Worm (Caenorhabditis elegans): ENCODE results near the gene mxl-1.

ce11 chrV:11241580-11241979 is 3.1 kb upstream of the mxl-1 start, which contains the start of gene pgap-1:
- no peak for TF ChIP-seq ztf-4 (tag; optimal IDR thresholded peaks at IDR 0.05)
- TF ChIP-seq nhr-77 (tag; optimal IDR thresholded peaks at IDR 0.05) = no peak

Measured in whole organism, L3 larva.